Fruit fly (Drosophila melanogaster) whole organism, embryonic: Measurements from ENCODE around the gene CG17329.

ENCODE experiments used
- Ada2b ChIP-seq: fragments of 200-800 bp; sonication (Bioruptor generic); IDR thresholded peaks from 2 replicates; pipeline ENCODE4 v1.3.6; 2022; ENCODE audit warnings: missing biosample characterization, missing genetic modification characterization
- Atf-2 ChIP-seq: fragments of 200-800 bp; sonication (Bioruptor generic); optimal IDR thresholded peaks from 2 replicates; lab custom pipeline; 2016; ENCODE audit warnings: missing biosample characterization, missing genetic modification characterization
- Bteb2 ChIP-seq: fragments of 200-800 bp; sonication (Bioruptor generic); optimal IDR thresholded peaks from 2 replicates; lab custom pipeline; 2016; ENCODE audit warnings: missing biosample characterization, missing genetic modification characterization
- CG10209 ChIP-seq: fragments of 200-800 bp; sonication (Bioruptor generic); optimal IDR thresholded peaks from 3 replicates; lab custom pipeline; 2017; ENCODE audit warnings: missing biosample characterization, mild to moderate bottlenecking, missing genetic modification characterization, missing genetic modification reagents
- CG10321 ChIP-seq: fragments of 200-800 bp; sonication (Bioruptor generic); IDR thresholded peaks from 2 replicates; pipeline ENCODE4 v1.3.6; 2022; ENCODE audit warnings: missing biosample characterization, missing genetic modification characterization
- CG10366 ChIP-seq: fragments of 200-800 bp; sonication (Bioruptor generic); IDR thresholded peaks from 2 replicates; pipeline ENCODE4 v1.3.6; 2022; ENCODE audit warnings: missing biosample characterization, missing genetic modification characterization
- CG11247 ChIP-seq: fragments of 200-800 bp; sonication (Bioruptor generic); IDR thresholded peaks from 2 replicates; pipeline ENCODE4 v1.3.6; 2022; ENCODE audit warnings: missing biosample characterization, missing genetic modification characterization
- CG12104 ChIP-seq: fragments of 200-800 bp; sonication (Bioruptor generic); optimal IDR thresholded peaks from 3 replicates; lab custom pipeline; 2016; ENCODE audit warnings: missing biosample characterization, missing genetic modification characterization
- CG12659 ChIP-seq: fragments of 200-800 bp; sonication (Bioruptor generic); optimal IDR thresholded peaks from 3 replicates; lab custom pipeline; 2017; ENCODE audit warnings: mild to moderate bottlenecking, missing biosample characterization, missing genetic modification reagents, missing genetic modification characterization
- CG13894 ChIP-seq: fragments of 200-800 bp; sonication (Bioruptor generic); optimal IDR thresholded peaks from 3 replicates; lab custom pipeline; 2018; ENCODE audit warnings: missing biosample characterization, mild to moderate bottlenecking, missing genetic modification characterization, moderate library complexity
- CG31224 ChIP-seq: fragments of 200-800 bp; sonication (Bioruptor generic); IDR thresholded peaks from 2 replicates; pipeline ENCODE4 v1.3.6; 2022; ENCODE audit warnings: missing biosample characterization, missing genetic modification characterization
- CG34224 ChIP-seq: fragments of 200-800 bp; sonication (Bioruptor generic); IDR thresholded peaks from 3 replicates; pipeline ENCODE4 v1.3.6; 2022; ENCODE audit warnings: missing biosample characterization, missing genetic modification characterization; ENCODE audit not compliant: partially characterized antibody
- CG3838 ChIP-seq: fragments of 200-800 bp; sonication (Bioruptor generic); optimal IDR thresholded peaks from 3 replicates; lab custom pipeline; 2016; ENCODE audit warnings: missing biosample characterization, missing genetic modification characterization
- CG4282 ChIP-seq: fragments of 200-800 bp; sonication (Bioruptor generic); optimal IDR thresholded peaks from 2 replicates; lab custom pipeline; 2016; ENCODE audit warnings: missing biosample characterization, missing genetic modification characterization
- CG4328 ChIP-seq: fragments of 200-800 bp; sonication (Bioruptor generic); optimal IDR thresholded peaks from 3 replicates; lab custom pipeline; 2017; ENCODE audit warnings: missing biosample characterization, missing genetic modification reagents, missing genetic modification characterization
- CG43689 ChIP-seq: fragments of 200-800 bp; sonication (Bioruptor generic); IDR thresholded peaks from 2 replicates; pipeline ENCODE4 v1.3.6; 2022; ENCODE audit warnings: missing biosample characterization, missing genetic modification characterization
- CG8478 ChIP-seq: fragments of >200 bp; optimal IDR thresholded peaks from 2 replicates; lab custom pipeline; 2018
- Deaf1 ChIP-seq: fragments of 200-800 bp; optimal IDR thresholded peaks from 3 replicates; lab custom pipeline; 2019; ENCODE audit warnings: missing biosample characterization, mild to moderate bottlenecking, missing genetic modification characterization, moderate library complexity
- Drgx ChIP-seq: fragments of 200-800 bp; sonication (Bioruptor generic); IDR thresholded peaks from 2 replicates; pipeline ENCODE4 v1.3.6; 2022; ENCODE audit warnings: missing biosample characterization, missing genetic modification characterization
- E2f1 ChIP-seq: fragments of 200-800 bp; sonication (Bioruptor generic); IDR thresholded peaks from 2 replicates; pipeline ENCODE4 v1.3.6; 2022; ENCODE audit warnings: missing biosample characterization, missing genetic modification characterization
- Gug ChIP-seq: fragments of 200-800 bp; sonication (Bioruptor generic); IDR thresholded peaks from 4 replicates; pipeline ENCODE4 v1.3.6; 2022; ENCODE audit warnings: missing biosample characterization, missing genetic modification characterization
- HLH4C ChIP-seq: fragments of 200-800 bp; sonication (Bioruptor generic); IDR thresholded peaks from 3 replicates; pipeline ENCODE4 v1.3.6; 2022; ENCODE audit warnings: missing biosample characterization, missing genetic modification characterization; ENCODE audit not compliant: partially characterized antibody
- Mad ChIP-seq: fragments of 200-800 bp; sonication (Bioruptor generic); optimal IDR thresholded peaks from 2 replicates; lab custom pipeline; 2016; ENCODE audit warnings: missing biosample characterization, missing genetic modification characterization
- NC2β ChIP-seq: fragments of 200-800 bp; sonication (Bioruptor generic); optimal IDR thresholded peaks from 2 replicates; lab custom pipeline; 2016; ENCODE audit warnings: missing biosample characterization, missing genetic modification characterization
- NFAT ChIP-seq: fragments of 200-800 bp; sonication (Bioruptor generic); IDR thresholded peaks from 2 replicates; pipeline ENCODE4 v1.3.6; 2022; ENCODE audit warnings: missing biosample characterization, missing genetic modification characterization
- Nf-YC ChIP-seq: fragments of 200-800 bp; optimal IDR thresholded peaks from 3 replicates; lab custom pipeline; 2019; ENCODE audit warnings: missing biosample characterization, mild to moderate bottlenecking, missing genetic modification characterization, moderate library complexity
- Optix ChIP-seq: fragments of 200-800 bp; sonication (Bioruptor generic); IDR thresholded peaks from 3 replicates; pipeline ENCODE4 v1.3.6; 2022; ENCODE audit warnings: missing biosample characterization, missing genetic modification characterization
- Poxn ChIP-seq: fragments of 200-800 bp; sonication (Bioruptor generic); IDR thresholded peaks from 2 replicates; pipeline ENCODE4 v1.3.6; 2022; ENCODE audit warnings: missing biosample characterization, missing genetic modification characterization
- Rx ChIP-seq: fragments of 200-800 bp; sonication (Bioruptor generic); IDR thresholded peaks from 2 replicates; pipeline ENCODE4 v1.3.6; 2022; ENCODE audit warnings: missing biosample characterization, missing genetic modification characterization
- Taf1 ChIP-seq: fragments of 200-800 bp; sonication (Bioruptor generic); IDR thresholded peaks from 2 replicates; pipeline ENCODE4 v1.3.6; 2022; ENCODE audit warnings: missing biosample characterization, missing genetic modification characterization
- Tbp ChIP-seq: fragments of >200 bp; optimal IDR thresholded peaks from 2 replicates; lab custom pipeline; 2018; ENCODE audit warnings: missing biosample characterization, missing genetic modification characterization
- ap ChIP-seq: fragments of 200-800 bp; sonication (Bioruptor generic); IDR thresholded peaks from 2 replicates; pipeline ENCODE4 v1.3.6; 2022; ENCODE audit warnings: missing biosample characterization, missing genetic modification characterization
- cg ChIP-seq: fragments of 200-800 bp; sonication (Bioruptor generic); optimal IDR thresholded peaks from 3 replicates; lab custom pipeline; 2019; ENCODE audit warnings: missing biosample characterization, mild to moderate bottlenecking, missing genetic modification characterization, moderate library complexity
- corto ChIP-seq: fragments of 200-800 bp; sonication (Bioruptor generic); optimal IDR thresholded peaks from 2 replicates; lab custom pipeline; 2016; ENCODE audit warnings: missing biosample characterization, mild to moderate bottlenecking, missing genetic modification characterization, moderate library complexity
- cwo ChIP-seq: fragments of 200-800 bp; sonication (Bioruptor generic); optimal IDR thresholded peaks from 3 replicates; lab custom pipeline; 2017; ENCODE audit warnings: missing biosample characterization, missing genetic modification characterization, mild to moderate bottlenecking, moderate library complexity, missing genetic modification reagents
- ems ChIP-seq: fragments of 200-800 bp; sonication (Bioruptor generic); optimal IDR thresholded peaks from 3 replicates; lab custom pipeline; 2016; ENCODE audit warnings: missing biosample characterization, missing genetic modification characterization
- ftz-f1 ChIP-seq: fragments of 200-800 bp; sonication (Bioruptor generic); optimal IDR thresholded peaks from 2 replicates; lab custom pipeline; 2016; ENCODE audit warnings: missing biosample characterization, missing genetic modification characterization
- gsb ChIP-seq: fragments of 200-800 bp; sonication (Bioruptor generic); IDR thresholded peaks from 2 replicates; pipeline ENCODE4 v1.3.6; 2022; ENCODE audit warnings: missing biosample characterization, missing genetic modification characterization
- her ChIP-seq: fragments of 200-800 bp; sonication (Bioruptor generic); optimal IDR thresholded peaks from 2 replicates; lab custom pipeline; 2016; ENCODE audit warnings: missing biosample characterization, missing genetic modification characterization
- ind ChIP-seq: fragments of 200-800 bp; sonication (Bioruptor generic); optimal IDR thresholded peaks from 3 replicates; lab custom pipeline; 2016; ENCODE audit warnings: missing biosample characterization, missing genetic modification characterization
- jumu ChIP-seq: fragments of 200-800 bp; sonication (Bioruptor generic); optimal IDR thresholded peaks from 3 replicates; lab custom pipeline; 2016; ENCODE audit warnings: missing biosample characterization, missing genetic modification characterization
- kni ChIP-seq: fragments of 200-800 bp; sonication (Bioruptor generic); optimal IDR thresholded peaks from 3 replicates; lab custom pipeline; 2017; ENCODE audit warnings: mild to moderate bottlenecking, missing biosample characterization, missing genetic modification reagents, missing genetic modification characterization
- luna ChIP-seq: fragments of 200-800 bp; sonication (Bioruptor generic); optimal IDR thresholded peaks from 2 replicates; lab custom pipeline; 2016; ENCODE audit warnings: missing biosample characterization, missing genetic modification characterization
- mam ChIP-seq: fragments of 200-800 bp; sonication (Bioruptor generic); optimal IDR thresholded peaks from 3 replicates; lab custom pipeline; 2016; ENCODE audit warnings: missing biosample characterization, missing genetic modification characterization
- odd ChIP-seq: fragments of 200-800 bp; sonication (Bioruptor generic); optimal IDR thresholded peaks from 2 replicates; lab custom pipeline; 2017; ENCODE audit warnings: missing biosample characterization, mild to moderate bottlenecking, missing genetic modification characterization
- otp ChIP-seq: fragments of 200-800 bp; sonication (Bioruptor generic); IDR thresholded peaks from 3 replicates; pipeline ENCODE4, ENCODE4 v1.3.6; 2022; ENCODE audit warnings: missing biosample characterization, missing genetic modification characterization
- pum ChIP-seq: fragments of 200-800 bp; sonication (Bioruptor generic); optimal IDR thresholded peaks from 2 replicates; lab custom pipeline; 2016; ENCODE audit warnings: missing biosample characterization, missing genetic modification characterization
- repo ChIP-seq: fragments of 200-800 bp; sonication (Bioruptor generic); optimal IDR thresholded peaks from 2 replicates; lab custom pipeline; 2016; ENCODE audit warnings: missing biosample characterization, missing genetic modification characterization
- salm ChIP-seq: fragments of 200-800 bp; sonication (Bioruptor generic); optimal IDR thresholded peaks from 2 replicates; lab custom pipeline; 2018; ENCODE audit warnings: missing biosample characterization, mild to moderate bottlenecking, missing genetic modification characterization
- sens-2 ChIP-seq: fragments of 200-800 bp; sonication (Bioruptor generic); IDR thresholded peaks from 2 replicates; pipeline ENCODE4 v1.3.6; 2022; ENCODE audit warnings: missing biosample characterization, missing genetic modification characterization
- slbo ChIP-seq: fragments of 200-800 bp; sonication (Bioruptor generic); IDR thresholded peaks from 2 replicates; pipeline ENCODE4 v1.3.6; 2022; ENCODE audit warnings: missing biosample characterization, missing genetic modification characterization

The CG17329 gene

DNA sequence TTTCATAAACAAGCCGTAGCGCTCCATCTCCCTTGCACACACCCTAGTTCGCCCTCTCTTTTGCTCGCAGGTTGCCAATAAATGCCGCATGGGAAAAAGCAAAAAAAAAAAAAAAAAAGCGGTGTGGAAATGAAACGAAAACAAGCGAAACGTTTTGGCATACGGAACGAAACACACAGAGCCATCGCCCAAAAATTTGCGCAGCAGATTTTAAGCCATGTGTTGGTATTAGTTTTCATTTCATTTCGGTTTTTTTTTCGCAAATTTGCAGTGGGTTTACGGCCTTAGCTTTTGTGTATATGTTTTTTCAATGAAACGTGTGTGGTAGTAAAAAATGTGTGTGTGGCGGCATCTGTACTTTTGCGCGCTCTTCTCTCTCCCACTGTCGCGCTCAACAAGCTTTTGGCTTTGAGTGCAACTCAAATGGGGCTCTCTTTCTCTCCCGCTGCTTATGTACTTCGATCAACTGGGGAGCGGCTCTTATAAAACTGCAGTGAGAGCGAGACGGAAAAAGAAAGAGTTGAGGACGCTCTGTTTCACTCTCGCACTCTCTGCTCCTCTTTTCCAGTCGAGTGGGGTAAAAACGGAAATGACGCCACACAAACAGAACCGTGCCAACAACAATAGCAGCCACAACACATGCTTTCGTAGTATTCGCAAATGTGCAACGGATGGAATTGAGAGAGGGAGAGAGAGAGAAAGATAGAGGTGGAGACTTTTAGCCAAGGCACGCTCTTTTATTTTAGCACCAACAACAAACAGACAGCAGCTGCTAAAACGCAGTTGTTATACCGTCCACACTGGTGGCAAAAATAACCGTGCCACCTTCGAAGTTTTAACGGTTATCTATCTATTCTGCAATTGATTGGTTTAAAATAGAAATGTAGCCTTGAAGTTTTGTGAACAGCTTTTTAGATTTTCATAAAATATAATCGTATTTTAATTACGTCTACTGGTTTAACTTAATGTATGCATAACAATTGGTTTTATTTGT lies 6.5 kb upstream of the CG17329 start (continued):
- TF ChIP-seq ftz-f1 (GFP tag; lab: Kevin White, UChicago) (peak; percentile 31), HLH4C (GFP tag; lab: Robert Waterston, UW) (no peak), CG12104 (peak; percentile 0), Drgx (GFP tag; lab: Robert Waterston, UW) (no peak), CG12659 (peak; percentile 47), Atf-2 (GFP tag; lab: Kevin White, UChicago) (peak; percentile 1), repo (GFP tag; lab: Kevin White, UChicago) (no peak), kni (GFP tag; lab: Kevin White, UChicago) (peak; percentile 84), NFAT (GFP tag; lab: Robert Waterston, UW) (no peak), CG11247 (no peak), odd (GFP tag; lab: Kevin White, UChicago) (peak; percentile 56), Bteb2 (peak; percentile 37), CG10209 (GFP tag; lab: Kevin White, UChicago) (peak; percentile 25), Deaf1 (tag; lab: Kevin White, UChicago) (peak; percentile 15), CG13894 (tag; lab: Kevin White, UChicago) (peak; percentile 60), jumu (GFP tag; lab: Kevin White, UChicago) (no peak), CG8478 (peak; percentile 74), Nf-YC (peak; percentile 1), CG34224 (GFP tag; lab: Robert Waterston, UW) (no peak), corto (GFP tag; lab: Kevin White, UChicago) (peak; percentile 35), slbo (GFP tag; lab: Robert Waterston, UW) (no peak), CG43689 (GFP tag; lab: Robert Waterston, UW) (no peak), otp (GFP tag; lab: Robert Waterston, UW) (no peak), Mad (GFP tag; lab: Kevin White, UChicago) (peak; percentile 53), luna (no peak), Ada2b (no peak), CG31224 (GFP tag; lab: Robert Waterston, UW) (no peak), CG3838 (GFP tag; lab: Kevin White, UChicago) (no peak), Tbp (GFP tag; lab: Kevin White, UChicago) (no peak), sens-2 (GFP tag; lab: Robert Waterston, UW) (no peak), CG10321 (GFP tag; lab: Robert Waterston, UW) (no peak), cwo (peak; percentile 72), mam (GFP tag; lab: Kevin White, UChicago) (peak; percentile 50), gsb (GFP tag; lab: Robert Waterston, UW) (no peak), ems (GFP tag; lab: Kevin White, UChicago) (peak; percentile 24), salm (tag; lab: Kevin White, UChicago) (no peak), Gug (GFP tag; lab: Robert Waterston, UW) (0 out of 4 replicates have a peak, but pooled peaks have one; percentile 5), Rx (GFP tag; lab: Robert Waterston, UW) (no peak), her (GFP tag; lab: Kevin White, UChicago) (no peak), ap (GFP tag; lab: Robert Waterston, UW) (no peak), cg (GFP tag; lab: Kevin White, UChicago) (peak; percentile 62), CG4328 (GFP tag; lab: Kevin White, UChicago) (peak; percentile 25), ind (GFP tag; lab: Kevin White, UChicago) (peak; percentile 50), Taf1 (no peak), pum (no peak), CG10366 (no peak), Poxn (GFP tag; lab: Robert Waterston, UW) (no peak), NC2β (GFP tag; lab: Kevin White, UChicago) (no peak), CG4282 (GFP tag; lab: Kevin White, UChicago) (peak; percentile 9), E2f1 (GFP tag; lab: Robert Waterston, UW) (no peak), Optix (GFP tag; lab: Robert Waterston, UW) (no peak)
